Fruit fly (Drosophila melanogaster): ENCODE measurements around the gene Stt3A.

Stt3A gene

dm6 chrX:21045448-21045941 is 8.2 kb downstream of the Stt3A start (continued):
- TF ChIP-seq CG15514 (GFP tag; optimal IDR thresholded peaks at IDR 0.05) (no peak), az2 (GFP tag; optimal IDR thresholded peaks at IDR 0.05) (no peak), C15 (GFP tag; IDR thresholded peaks at IDR 0.05) (no peak), CG1024 (GFP tag; IDR thresholded peaks at IDR 0.05) (no peak), Abd-B (GFP tag; optimal IDR thresholded peaks at IDR 0.05) (no peak), CG10321 (GFP tag; IDR thresholded peaks at IDR 0.05) (no peak), dati (GFP tag; IDR thresholded peaks at IDR 0.05) (no peak), PHDP (tag; optimal IDR thresholded peaks at IDR 0.05) (peak; percentile 44), ci (GFP tag; IDR thresholded peaks at IDR 0.05) (0 out of 3 replicates have a peak, but pooled peaks have one; percentile 20), sna (GFP tag; IDR thresholded peaks at IDR 0.05; ENCODE audit: partially characterized antibody) (no peak), CG8281 (tag; optimal IDR thresholded peaks at IDR 0.05) (no peak), h (optimal IDR thresholded peaks at IDR 0.05) (no peak), dan (GFP tag; IDR thresholded peaks at IDR 0.05) (no peak), CG14965 (GFP tag; optimal IDR thresholded peaks at IDR 0.05; ENCODE audit: borderline replicate concordance) (no peak), Sin3A (optimal IDR thresholded peaks at IDR 0.05) (no peak), sr (GFP tag; IDR thresholded peaks at IDR 0.05) (no peak), CG2712 (tag; optimal IDR thresholded peaks at IDR 0.05) (peak; percentile 74), CG12391 (tag; optimal IDR thresholded peaks at IDR 0.05) (peak; percentile 38), sim (GFP tag; IDR thresholded peaks at IDR 0.05) (no peak), CG6791 (GFP tag; IDR thresholded peaks at IDR 0.05; ENCODE audit: partially characterized antibody) (no peak), kni (GFP tag; optimal IDR thresholded peaks at IDR 0.05) (peak; percentile 13), ems (GFP tag; optimal IDR thresholded peaks at IDR 0.05) (no peak), ro (GFP tag; IDR thresholded peaks at IDR 0.05) (no peak), ap (GFP tag; IDR thresholded peaks at IDR 0.05) (no peak), CG4820 (GFP tag; optimal IDR thresholded peaks at IDR 0.05) (no peak), nmo (GFP tag; optimal IDR thresholded peaks at IDR 0.05) (peak; percentile 12), CG2678 (tag; optimal IDR thresholded peaks at IDR 0.05) (peak; percentile 50), phol (tag; optimal IDR thresholded peaks at IDR 0.05) (peak; percentile 51), sens-2 (GFP tag; IDR thresholded peaks at IDR 0.05) (no peak), bowl (GFP tag; IDR thresholded peaks at IDR 0.05) (no peak), cas (GFP tag; IDR thresholded peaks at IDR 0.05) (no peak), ab (GFP tag; optimal IDR thresholded peaks at IDR 0.05) (no peak), CG14860 (GFP tag; IDR thresholded peaks at IDR 0.05; ENCODE audit: partially characterized antibody) (no peak), CG7839 (tag; optimal IDR thresholded peaks at IDR 0.05) (peak; percentile 50), MBD-R2 (GFP tag; IDR thresholded peaks at IDR 0.05) (no peak), Dip2 (GFP tag; IDR thresholded peaks at IDR 0.05) (no peak), ase (GFP tag; IDR thresholded peaks at IDR 0.05) (no peak), salm (tag; optimal IDR thresholded peaks at IDR 0.05) (no peak), peb (GFP tag; IDR thresholded peaks at IDR 0.05) (no peak), Oaz (GFP tag; IDR thresholded peaks at IDR 0.05) (no peak), CG7987 (GFP tag; optimal IDR thresholded peaks at IDR 0.05) (peak; percentile 35), cad (GFP tag; optimal IDR thresholded peaks at IDR 0.05) (no peak), Lpt (GFP tag; optimal IDR thresholded peaks at IDR 0.05) (no peak), ash1 (GFP tag; optimal IDR thresholded peaks at IDR 0.05) (no peak), fd102C (GFP tag; optimal IDR thresholded peaks at IDR 0.05) (no peak), CG10147 (GFP tag; optimal IDR thresholded peaks at IDR 0.05) (peak; percentile 14), lbe (GFP tag; optimal IDR thresholded peaks at IDR 0.05) (no peak), CG3726 (GFP tag; IDR thresholded peaks at IDR 0.05) (no peak), hth (optimal IDR thresholded peaks at IDR 0.05) (no peak), CG1832 (GFP tag; optimal IDR thresholded peaks at IDR 0.05) (no peak), CG4404 (GFP tag; IDR thresholded peaks at IDR 0.05) (no peak), CG31441 (GFP tag; IDR thresholded peaks at IDR 0.05) (peak; percentile 67), z (GFP tag; IDR thresholded peaks at IDR 0.05) (no peak)
